Worm (Caenorhabditis elegans) whole organism, midembryonic: ENCODE measurements around the gene acaa-2.

ENCODE experiments used
- T22C8.4 ChIP-seq: fragments of 200-800 bp; sonication (Bioruptor generic); IDR thresholded peaks from 2 replicates; pipeline ENCODE4 v1.3.6; 2022; ENCODE audit warnings: missing genetic modification characterization, missing compliant biosample characterization
- cog-1 ChIP-seq: sonication (generic microtip); optimal IDR thresholded peaks from 2 replicates; lab custom pipeline; 2016; ENCODE audit warnings: missing genetic modification characterization, missing compliant biosample characterization
- flt-1 ChIP-seq: fragments of 200-800 bp; sonication (Bioruptor generic); IDR thresholded peaks from 2 replicates; pipeline ENCODE4 v1.3.6; 2022; ENCODE audit warnings: missing genetic modification characterization, missing compliant biosample characterization
- klf-2 ChIP-seq: fragments of 200-800 bp; sonication (Bioruptor generic); conservative IDR thresholded peaks from 2 replicates; pipeline ENCODE4 v1.3.6; 2022; ENCODE audit warnings: missing genetic modification reagents, missing genetic modification characterization, missing compliant biosample characterization
- med-1 ChIP-seq: sonication (generic microtip); optimal IDR thresholded peaks from 2 replicates; lab custom pipeline; 2017; ENCODE audit warnings: missing genetic modification characterization, mild to moderate bottlenecking, missing compliant biosample characterization, antibody characterized with exemption, missing genetic modification reagents; ENCODE audit not compliant: insufficient read depth
- ref-1 ChIP-seq: fragments of 200-800 bp; sonication (Bioruptor generic); conservative IDR thresholded peaks from 2 replicates; pipeline ENCODE4 v1.3.6; 2022; ENCODE audit warnings: missing genetic modification reagents, missing genetic modification characterization, missing compliant biosample characterization
- tab-1 ChIP-seq: fragments of 200-800 bp; sonication (Bioruptor generic); IDR thresholded peaks from 2 replicates; pipeline ENCODE4 v1.3.6; 2022; ENCODE audit warnings: missing genetic modification characterization, missing compliant biosample characterization
- ztf-23 ChIP-seq: fragments of 200-800 bp; sonication (Bioruptor generic); IDR thresholded peaks from 2 replicates; pipeline ENCODE4 v1.3.6; 2022; ENCODE audit warnings: missing genetic modification reagents, missing genetic modification characterization, missing compliant biosample characterization
- ztf-29 ChIP-seq: fragments of 200-800 bp; sonication (Bioruptor generic); IDR thresholded peaks from 2 replicates; pipeline ENCODE4 v1.3.6; 2022; ENCODE audit warnings: missing genetic modification reagents, missing genetic modification characterization, missing compliant biosample characterization

acaa-2 gene

DNA sequence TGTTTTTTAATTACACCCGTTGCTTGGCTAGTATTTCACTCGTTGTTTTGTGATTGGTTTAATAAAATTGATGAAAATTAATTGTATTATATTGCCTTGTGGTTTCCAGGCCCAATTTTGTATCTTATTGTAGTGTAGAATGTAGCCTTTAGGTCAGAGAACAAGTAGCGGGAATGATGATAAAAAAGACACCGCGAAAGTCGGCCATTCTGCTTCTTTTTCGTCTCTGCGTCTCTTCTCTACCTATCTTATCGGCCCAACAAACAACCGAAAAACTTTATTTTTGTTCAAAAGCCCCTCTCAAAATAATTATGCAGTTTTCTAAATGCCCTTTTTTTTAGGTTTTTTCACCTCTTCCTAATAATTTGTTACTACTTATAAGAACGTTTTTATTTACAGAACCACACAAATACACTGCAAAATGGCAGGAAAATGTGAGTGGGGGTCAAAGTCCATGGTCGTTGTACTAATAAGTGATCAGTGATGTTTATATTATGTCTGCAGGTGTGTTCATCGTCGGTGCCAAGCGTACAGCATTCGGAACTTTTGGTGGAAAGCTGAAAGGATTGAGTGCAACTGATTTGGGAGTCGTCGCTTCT is at the start of gene acaa-2:
acaa-2 (plus strand) TSS at position 400 of the 599 bp plus-strand sequence.
- no peak for TF ChIP-seq T22C8.4 (GFP tag; lab: Robert Waterston, UW)
- no peak for TF ChIP-seq flt-1 (GFP tag; lab: Robert Waterston, UW)
- no peak for TF ChIP-seq ztf-29 (GFP tag; lab: Robert Waterston, UW)
- TF ChIP-seq ztf-23 (GFP tag; lab: Robert Waterston, UW), result no peak

- TF ChIP-seq ref-1 (GFP tag; lab: Robert Waterston, UW), result peak; percentile 64
- peak; percentile 74 for TF ChIP-seq T22C8.4 (GFP tag; lab: Robert Waterston, UW)
- TF ChIP-seq klf-2 (GFP tag; lab: Robert Waterston, UW), result peak; percentile 84
- TF ChIP-seq flt-1 (GFP tag; lab: Robert Waterston, UW), result peak; percentile 91
- TF ChIP-seq ztf-23 (GFP tag; lab: Robert Waterston, UW), result peak; percentile 93
- peak; percentile 87 for TF ChIP-seq tab-1
- peak; percentile 88 for TF ChIP-seq ztf-29 (GFP tag; lab: Robert Waterston, UW)
Observed at ce11 chrIII:13296289-13296874, 48.4 kb upstream of the acaa-2 start, which contains the start of gene npp-18. TSS of gene npp-18 (plus strand) at chrIII:13296853.

DNA sequence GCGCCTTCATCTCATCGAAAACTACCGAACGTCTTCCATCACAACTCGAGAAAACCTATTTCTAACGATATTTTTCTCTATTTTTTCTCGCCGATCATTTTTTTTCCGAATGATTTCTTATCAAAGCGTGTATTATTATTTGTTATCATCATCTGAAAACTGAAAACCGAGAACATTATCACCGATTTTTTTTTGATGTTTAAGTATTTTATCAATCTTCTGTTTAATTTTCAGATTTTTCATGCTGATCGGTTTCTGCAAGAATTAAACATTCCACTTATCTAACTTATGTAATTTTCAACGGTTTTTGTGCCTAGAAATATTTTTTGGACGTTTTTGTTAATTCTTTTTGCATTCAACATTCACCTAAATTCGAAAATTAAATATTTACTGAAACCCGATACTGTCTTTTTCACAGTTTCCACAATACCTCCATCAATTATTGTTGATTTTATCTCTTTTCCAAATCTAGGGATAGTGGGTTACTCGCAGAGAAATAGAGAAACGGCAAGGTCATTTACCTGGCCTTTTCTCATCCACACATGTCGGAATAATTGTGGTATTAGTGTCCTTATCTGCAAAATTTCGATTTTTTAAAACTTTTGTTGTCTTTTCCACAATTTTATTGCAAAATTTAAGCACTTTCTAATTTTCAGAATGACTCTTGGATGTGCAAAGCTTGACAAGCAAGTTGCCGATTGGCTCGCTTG is 45.9 kb upstream of the acaa-2 start, which contains the start of gene pgm-2:
pgm-2 (plus strand) TSS at position 657 of the 710 bp plus-strand sequence.
- TF ChIP-seq tab-1, result no peak
- no peak for TF ChIP-seq ref-1 (GFP tag; lab: Robert Waterston, UW)

DNA sequence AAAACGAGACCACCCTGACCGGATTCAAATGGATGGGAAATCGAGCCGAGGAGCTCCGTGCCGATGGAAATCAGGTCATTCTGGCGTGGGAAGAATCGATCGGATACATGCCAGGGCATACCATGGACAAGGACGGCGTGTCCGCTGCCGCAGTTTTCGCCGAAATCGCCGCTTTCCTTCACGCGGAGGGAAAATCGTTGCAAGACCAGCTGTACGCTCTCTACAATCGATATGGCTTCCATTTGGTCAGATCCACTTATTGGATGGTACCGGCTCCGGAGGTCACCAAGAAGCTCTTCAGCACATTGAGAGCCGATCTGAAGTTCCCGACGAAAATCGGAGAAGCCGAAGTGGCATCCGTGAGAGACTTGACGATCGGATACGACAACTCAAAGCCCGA is 42.8 kb upstream of the acaa-2 start:
- TF ChIP-seq med-1 (GFP tag; lab: Kevin White, UChicago) (no peak), cog-1 (no peak), ref-1 (GFP tag; lab: Robert Waterston, UW) (no peak), ztf-29 (GFP tag; lab: Robert Waterston, UW) (no peak), tab-1 (no peak), klf-2 (GFP tag; lab: Robert Waterston, UW) (no peak), flt-1 (GFP tag; lab: Robert Waterston, UW) (0 out of 2 replicates have a peak, but pooled peaks have one; percentile 12)

- TF ChIP-seq ztf-29 (GFP tag; lab: Robert Waterston, UW) (no peak), med-1 (GFP tag; lab: Kevin White, UChicago) (no peak), klf-2 (GFP tag; lab: Robert Waterston, UW) (no peak), cog-1 (no peak), flt-1 (GFP tag; lab: Robert Waterston, UW) (no peak), ref-1 (GFP tag; lab: Robert Waterston, UW) (no peak), tab-1 (no peak), T22C8.4 (GFP tag; lab: Robert Waterston, UW) (no peak), ztf-23 (GFP tag; lab: Robert Waterston, UW) (no peak)
Observed at ce11 chrIII:13302578-13302977, 42.2 kb upstream of the acaa-2 start.

ce11 chrIII:13305537-13305936 is 39.2 kb upstream of the acaa-2 start:
- no peak for TF ChIP-seq klf-2 (GFP tag; lab: Robert Waterston, UW)
- TF ChIP-seq cog-1, result no peak
- no peak for TF ChIP-seq ref-1 (GFP tag; lab: Robert Waterston, UW)
- TF ChIP-seq T22C8.4 (GFP tag; lab: Robert Waterston, UW), result no peak
- no peak for TF ChIP-seq ztf-23 (GFP tag; lab: Robert Waterston, UW)

ce11 chrIII:13307107-13307506 is 37.6 kb upstream of the acaa-2 start, which contains the start of the genes klp-19 and slc-36.1:
TSS of gene klp-19 (minus strand) at chrIII:13307259.
TSS of gene slc-36.1 (plus strand) at chrIII:13307502.
- no peak for TF ChIP-seq ztf-29 (GFP tag; lab: Robert Waterston, UW)

DNA sequence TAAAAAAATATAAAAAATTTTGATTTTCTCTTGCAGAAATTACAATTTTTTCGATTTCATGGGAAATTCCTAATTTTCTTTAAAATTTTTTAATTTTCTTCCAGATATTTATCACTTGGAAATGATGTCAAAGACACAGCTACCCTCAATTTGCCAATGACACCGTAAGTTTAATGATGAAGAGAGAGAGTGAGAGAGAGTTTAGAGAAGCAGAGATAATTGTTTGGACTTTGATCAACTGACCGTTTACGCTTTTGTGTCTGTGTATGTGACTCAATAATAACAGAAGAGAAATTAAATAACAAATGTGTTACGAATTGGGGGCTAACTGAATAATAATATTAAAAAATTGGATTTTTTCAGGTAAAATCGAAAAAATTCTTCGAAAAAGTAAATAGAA is 34.2 kb upstream of the acaa-2 start:
- no peak for TF ChIP-seq tab-1
- TF ChIP-seq med-1 (GFP tag; lab: Kevin White, UChicago), result no peak
- no peak for TF ChIP-seq ztf-29 (GFP tag; lab: Robert Waterston, UW)
- TF ChIP-seq ref-1 (GFP tag; lab: Robert Waterston, UW), result no peak
- TF ChIP-seq ztf-23 (GFP tag; lab: Robert Waterston, UW), result no peak
- TF ChIP-seq flt-1 (GFP tag; lab: Robert Waterston, UW), result no peak
- TF ChIP-seq cog-1, result no peak
- no peak for TF ChIP-seq klf-2 (GFP tag; lab: Robert Waterston, UW)
- TF ChIP-seq T22C8.4 (GFP tag; lab: Robert Waterston, UW), result no peak

- TF ChIP-seq klf-2 (GFP tag; lab: Robert Waterston, UW) (no peak), med-1 (GFP tag; lab: Kevin White, UChicago) (no peak), flt-1 (GFP tag; lab: Robert Waterston, UW) (no peak), ztf-23 (GFP tag; lab: Robert Waterston, UW) (no peak), cog-1 (no peak), tab-1 (no peak), ztf-29 (GFP tag; lab: Robert Waterston, UW) (no peak), ref-1 (GFP tag; lab: Robert Waterston, UW) (no peak), T22C8.4 (GFP tag; lab: Robert Waterston, UW) (0 out of 2 replicates have a peak, but pooled peaks have one; percentile 38)
Observed at ce11 chrIII:13313788-13314187, 30.9 kb upstream of the acaa-2 start, which contains the start of gene Y43F4B.10. TSS of gene Y43F4B.10 (plus strand) at chrIII:13314068.
